Worm (Caenorhabditis elegans) whole organism, late embryonic: ENCODE measurements around the gene W07E11.1.

Source experiments
- Y22D7AL.16 ChIP-seq: sonication (generic microtip); optimal IDR thresholded peaks from 2 replicates; lab custom pipeline; 2016; ENCODE audit warnings: missing genetic modification characterization, missing compliant biosample characterization
- ama-1 ChIP-seq: fragments of 150-350 bp; optimal IDR thresholded peaks from 2 replicates; lab custom pipeline; 2014
- ceh-2 ChIP-seq: sonication (generic microtip); optimal IDR thresholded peaks from 2 replicates; lab custom pipeline; 2016; ENCODE audit warnings: missing genotype, missing genetic modification characterization, missing compliant biosample characterization
- ceh-6 ChIP-seq: fragments of 200-800 bp; sonication (Bioruptor generic); optimal IDR thresholded peaks from 2 replicates; lab custom pipeline; 2018; ENCODE audit warnings: mild to moderate bottlenecking, missing genetic modification characterization, missing compliant biosample characterization
- elt-2 ChIP-seq: sonication (generic microtip); optimal IDR thresholded peaks from 2 replicates; lab custom pipeline; 2016; ENCODE audit warnings: missing genetic modification reagents, missing genetic modification characterization, missing compliant biosample characterization
- nhr-11 ChIP-seq: fragments of 150-350 bp; optimal IDR thresholded peaks from 2 replicates; lab custom pipeline; 2014; ENCODE audit warnings: missing biosample characterization, missing genetic modification characterization
- pha-4 ChIP-seq: fragments of 150-350 bp; optimal IDR thresholded peaks from 2 replicates; lab custom pipeline; 2018; ENCODE audit warnings: missing biosample characterization, missing genetic modification reagents, missing genetic modification characterization
- syd-9 ChIP-seq: sonication (generic microtip); optimal IDR thresholded peaks from 2 replicates; lab custom pipeline; 2016; ENCODE audit warnings: mild to moderate bottlenecking, missing genetic modification characterization, moderate library complexity, missing compliant biosample characterization
- tbx-2 ChIP-seq: sonication (generic microtip); optimal IDR thresholded peaks from 2 replicates; lab custom pipeline; 2016; ENCODE audit warnings: missing genetic modification characterization, missing compliant biosample characterization
- unc-55 ChIP-seq: sonication (generic microtip); optimal IDR thresholded peaks from 2 replicates; lab custom pipeline; 2017; ENCODE audit warnings: missing biosample characterization, missing genetic modification reagents, missing genetic modification characterization

DNA sequence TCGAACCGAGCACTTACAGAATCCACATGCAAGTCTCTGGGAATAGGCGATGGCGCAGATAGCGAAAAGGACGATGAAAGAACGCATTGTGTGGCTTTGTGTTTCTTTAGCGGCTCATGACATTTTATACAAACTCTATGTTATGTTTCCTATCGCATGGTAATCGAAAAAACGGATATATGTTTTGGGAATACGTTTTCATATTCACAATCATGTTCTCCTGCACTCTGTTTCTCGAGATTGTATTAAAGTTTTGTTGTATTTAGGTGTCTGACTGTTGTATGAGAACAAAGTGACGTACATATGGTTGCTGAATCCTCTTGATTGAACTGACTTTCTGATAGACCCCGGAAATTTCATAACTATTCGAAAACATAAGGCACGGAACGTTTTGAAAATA lies 26.1 kb upstream of the W07E11.1 start, which contains the start of gene ZC373.2:
- no peak for TF ChIP-seq unc-55 (GFP tag; lab: Kevin White, UChicago)
- TF ChIP-seq Y22D7AL.16 (tag; lab: Kevin White, UChicago), result no peak
- no peak for TF ChIP-seq pha-4 (tag; lab: Kevin White, UChicago)
- no peak for TF ChIP-seq ceh-2 (tag; lab: Kevin White, UChicago)
- TF ChIP-seq ama-1 (lab: Kevin White, UChicago), result no peak
- no peak for TF ChIP-seq syd-9 (tag; lab: Kevin White, UChicago)
- TF ChIP-seq elt-2, result no peak
- no peak for TF ChIP-seq nhr-11 (tag; lab: Kevin White, UChicago)
- TF ChIP-seq ceh-6 (GFP tag; lab: Kevin White, UChicago), result no peak
- no peak for TF ChIP-seq tbx-2 (tag; lab: Kevin White, UChicago)
